Worm (Caenorhabditis elegans): Measurements from ENCODE around the gene grd-7.

DNA sequence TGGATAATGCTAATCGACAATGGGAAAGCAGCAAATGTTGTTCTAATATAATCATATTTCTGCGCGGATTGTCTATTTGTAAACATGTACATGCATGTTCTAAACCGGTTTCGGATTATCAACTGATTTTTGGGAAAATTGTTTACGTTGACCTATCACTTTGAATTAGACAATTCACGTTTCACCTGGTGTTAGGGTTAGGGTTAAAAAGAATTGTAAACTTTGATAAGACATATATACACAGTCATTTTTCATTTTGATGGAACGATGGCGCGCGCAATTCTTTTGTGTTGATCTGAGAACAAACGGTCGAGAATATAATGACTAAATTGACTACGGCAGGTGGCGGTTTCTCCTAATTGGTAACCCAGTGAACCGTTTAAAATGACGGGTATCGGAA, 27.2 kb downstream of the grd-7 start:
- TF ChIP-seq ama-1 (optimal IDR thresholded peaks at IDR 0.05) (no peak), ets-7 (tag; optimal IDR thresholded peaks at IDR 0.05) (no peak), tbx-11 (GFP tag; IDR thresholded peaks at IDR 0.05) (no peak), flt-1 (GFP tag; IDR thresholded peaks at IDR 0.05) (no peak)

Data from whole organism, early embryonic.